Worm (Caenorhabditis elegans) whole organism, L3 larva: ENCODE measurements around the gene W02B12.12.

Experiments
- R02D3.7 ChIP-seq: fragments of 150-350 bp; optimal IDR thresholded peaks from 2 replicates; lab custom pipeline; 2014; ENCODE audit warnings: missing biosample characterization, missing genetic modification characterization
- ZK546.5 ChIP-seq: sonication (generic microtip); optimal IDR thresholded peaks from 2 replicates; lab custom pipeline; 2017; ENCODE audit warnings: missing biosample characterization, missing genetic modification characterization
- aly-2 ChIP-seq: fragments of 150-350 bp; optimal IDR thresholded peaks from 2 replicates; lab custom pipeline; 2014; ENCODE audit warnings: missing biosample characterization, missing genetic modification characterization
- ama-1 ChIP-seq: fragments of 150-350 bp; optimal IDR thresholded peaks from 2 replicates; lab custom pipeline; 2018
- ceh-82 ChIP-seq: fragments of 150-350 bp; optimal IDR thresholded peaks from 2 replicates; lab custom pipeline; 2014; ENCODE audit warnings: missing biosample characterization, missing genetic modification characterization
- daf-12 ChIP-seq: fragments of 150-350 bp; optimal IDR thresholded peaks from 2 replicates; lab custom pipeline; 2014; ENCODE audit warnings: missing biosample characterization, missing genetic modification reagents, missing genetic modification characterization
- egl-27 ChIP-seq: sonication (generic microtip); optimal IDR thresholded peaks from 4 replicates; lab custom pipeline; 2017; ENCODE audit warnings: missing biosample characterization, missing genetic modification reagents, missing genetic modification characterization
- egl-5 ChIP-seq: fragments of 150-350 bp; optimal IDR thresholded peaks from 2 replicates; lab custom pipeline; 2017; ENCODE audit warnings: missing biosample characterization, missing genetic modification reagents, missing genetic modification characterization, inconsistent platforms
- elt-2 ChIP-seq: sonication (generic microtip); optimal IDR thresholded peaks from 2 replicates; lab custom pipeline; 2016; ENCODE audit warnings: missing genetic modification reagents, mild to moderate bottlenecking, missing genetic modification characterization, missing compliant biosample characterization
- fkh-10 ChIP-seq: sonication (generic microtip); optimal IDR thresholded peaks from 2 replicates; lab custom pipeline; 2017; ENCODE audit warnings: missing biosample characterization, missing genetic modification reagents, missing genetic modification characterization
- fkh-2 ChIP-seq: fragments of 150-350 bp; optimal IDR thresholded peaks from 2 replicates; lab custom pipeline; 2014; ENCODE audit warnings: missing biosample characterization, missing genetic modification reagents, missing genetic modification characterization
- fos-1 ChIP-seq: fragments of 150-350 bp; optimal IDR thresholded peaks from 2 replicates; lab custom pipeline; 2014; ENCODE audit warnings: missing biosample characterization, missing genetic modification characterization
- hmg-11 ChIP-seq: sonication (generic microtip); optimal IDR thresholded peaks from 2 replicates; lab custom pipeline; 2016; ENCODE audit warnings: missing genetic modification characterization, missing compliant biosample characterization
- jun-1 ChIP-seq: fragments of 150-350 bp; optimal IDR thresholded peaks from 2 replicates; lab custom pipeline; 2014; ENCODE audit warnings: missing biosample characterization, missing genetic modification reagents, missing genetic modification characterization
- lin-15B ChIP-seq: fragments of 150-350 bp; optimal IDR thresholded peaks from 2 replicates; lab custom pipeline; 2014; ENCODE audit warnings: missing biosample characterization, missing genetic modification characterization
- lin-39 ChIP-seq: fragments of 150-350 bp; optimal IDR thresholded peaks from 2 replicates; lab custom pipeline; 2018; ENCODE audit warnings: missing biosample characterization, missing genetic modification reagents, missing genetic modification characterization
- lsy-12 ChIP-seq: sonication (generic microtip); optimal IDR thresholded peaks from 2 replicates; lab custom pipeline; 2016; ENCODE audit warnings: mild to moderate bottlenecking, missing genetic modification characterization, missing compliant biosample characterization
- mdl-1 ChIP-seq: fragments of 150-350 bp; optimal IDR thresholded peaks from 2 replicates; lab custom pipeline; 2014; ENCODE audit warnings: missing biosample characterization, missing genetic modification characterization
- mml-1 ChIP-seq: fragments of 150-350 bp; sonication (generic microtip); optimal IDR thresholded peaks from 3 replicates; lab custom pipeline; 2014; ENCODE audit warnings: missing biosample characterization, missing genetic modification characterization
- nfya-1 ChIP-seq: sonication (generic microtip); optimal IDR thresholded peaks from 2 replicates; lab custom pipeline; 2017; ENCODE audit warnings: missing genetic modification characterization, mild to moderate bottlenecking, missing compliant biosample characterization, antibody characterized with exemption, moderate library complexity; ENCODE audit not compliant: insufficient read depth
- nhr-11 ChIP-seq: fragments of 150-350 bp; optimal IDR thresholded peaks from 2 replicates; lab custom pipeline; 2014; ENCODE audit warnings: missing biosample characterization, missing genetic modification characterization
- nhr-12 ChIP-seq: fragments of 150-350 bp; optimal IDR thresholded peaks from 2 replicates; lab custom pipeline; 2014; ENCODE audit warnings: missing biosample characterization, missing genetic modification characterization
- nhr-23 ChIP-seq: fragments of 150-350 bp; optimal IDR thresholded peaks from 2 replicates; lab custom pipeline; 2014; ENCODE audit warnings: missing biosample characterization, missing genetic modification reagents, missing genetic modification characterization
- nhr-237 ChIP-seq: fragments of 150-350 bp; optimal IDR thresholded peaks from 2 replicates; lab custom pipeline; 2014; ENCODE audit warnings: missing biosample characterization, missing genetic modification characterization
- nhr-25 ChIP-seq: sonication (generic microtip); optimal IDR thresholded peaks from 2 replicates; lab custom pipeline; 2017; ENCODE audit warnings: missing biosample characterization, missing genetic modification characterization
- nhr-28 ChIP-seq: fragments of 150-350 bp; optimal IDR thresholded peaks from 2 replicates; lab custom pipeline; 2014; ENCODE audit warnings: missing biosample characterization, missing genetic modification characterization
- nhr-67 ChIP-seq: fragments of 150-350 bp; optimal IDR thresholded peaks from 2 replicates; lab custom pipeline; 2014; ENCODE audit warnings: missing biosample characterization, missing genetic modification characterization
- nhr-76 ChIP-seq: fragments of 150-350 bp; sonication (generic microtip); optimal IDR thresholded peaks from 5 replicates; lab custom pipeline; 2014; ENCODE audit warnings: missing biosample characterization, missing genetic modification characterization
- pha-4 ChIP-seq: fragments of 150-350 bp; optimal IDR thresholded peaks from 2 replicates; lab custom pipeline; 2014; ENCODE audit warnings: missing biosample characterization, missing genetic modification reagents, missing genetic modification characterization
- pqm-1 ChIP-seq: fragments of 150-350 bp; optimal IDR thresholded peaks from 2 replicates; lab custom pipeline; 2017; ENCODE audit warnings: missing biosample characterization, missing genetic modification characterization, inconsistent platforms
- snpc-4 ChIP-seq: fragments of 150-350 bp; optimal IDR thresholded peaks from 2 replicates; lab custom pipeline; 2014; ENCODE audit warnings: missing biosample characterization, missing genetic modification characterization
- tbx-2 ChIP-seq: sonication (generic microtip); optimal IDR thresholded peaks from 2 replicates; lab custom pipeline; 2016; ENCODE audit warnings: mild to moderate bottlenecking, missing genetic modification characterization, missing compliant biosample characterization
- unc-39 ChIP-seq: sonication (generic microtip); optimal IDR thresholded peaks from 4 replicates; lab custom pipeline; 2017; ENCODE audit warnings: missing biosample characterization, missing genetic modification characterization
- unc-62 ChIP-seq: fragments of 150-350 bp; sonication (generic microtip); optimal IDR thresholded peaks from 4 replicates; lab custom pipeline; 2014; ENCODE audit warnings: missing biosample characterization, missing genetic modification reagents, missing genetic modification characterization
- zag-1 ChIP-seq: fragments of 150-350 bp; optimal IDR thresholded peaks from 2 replicates; lab custom pipeline; 2014; ENCODE audit warnings: missing biosample characterization, missing genetic modification characterization
- ztf-11 ChIP-seq: fragments of 150-350 bp; optimal IDR thresholded peaks from 2 replicates; lab custom pipeline; 2014; ENCODE audit warnings: missing biosample characterization, missing genetic modification characterization
- ztf-4 ChIP-seq: fragments of 150-350 bp; optimal IDR thresholded peaks from 2 replicates; lab custom pipeline; 2014; ENCODE audit warnings: missing biosample characterization, missing genetic modification characterization

W02B12.12 gene

DNA sequence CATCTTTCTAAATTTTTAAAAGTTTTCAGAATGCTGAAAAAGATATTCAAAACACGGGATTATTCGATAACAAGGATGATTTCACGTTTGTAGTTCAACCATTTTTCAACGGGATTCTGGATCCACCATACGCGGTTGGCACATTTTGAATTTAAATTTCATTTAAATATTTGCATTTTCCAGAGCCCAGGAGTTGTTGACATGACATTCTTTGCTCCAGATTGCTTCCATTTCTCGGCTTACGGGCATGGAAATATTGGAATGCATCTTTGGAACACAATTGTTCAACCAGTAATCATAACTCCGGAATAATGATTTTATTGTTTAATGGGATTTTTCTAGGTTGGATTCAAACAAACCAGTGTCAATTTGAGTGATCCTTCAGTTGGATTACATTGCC lies 28.1 kb downstream of the W02B12.12 start:
- TF ChIP-seq ztf-11 (tag; lab: Kevin White, UChicago): no peak
- no peak for TF ChIP-seq unc-62 (GFP tag; lab: Kevin White, UChicago)
- no peak for TF ChIP-seq egl-5
- TF ChIP-seq nhr-11: no peak
- TF ChIP-seq elt-2: no peak
- TF ChIP-seq ZK546.5 (tag; lab: Kevin White, UChicago): no peak
- TF ChIP-seq lin-15B (tag; lab: Kevin White, UChicago): no peak
- TF ChIP-seq nhr-23: no peak
- no peak for TF ChIP-seq lsy-12 (tag; lab: Kevin White, UChicago)
- no peak for TF ChIP-seq unc-39 (tag; lab: Kevin White, UChicago)
- no peak for TF ChIP-seq nhr-12 (tag; lab: Kevin White, UChicago)
- no peak for TF ChIP-seq fkh-10
- no peak for TF ChIP-seq mdl-1 (tag; lab: Kevin White, UChicago)
- TF ChIP-seq nhr-28 (tag; lab: Kevin White, UChicago): no peak
- TF ChIP-seq, all 47 proteins: peak for 0

DNA sequence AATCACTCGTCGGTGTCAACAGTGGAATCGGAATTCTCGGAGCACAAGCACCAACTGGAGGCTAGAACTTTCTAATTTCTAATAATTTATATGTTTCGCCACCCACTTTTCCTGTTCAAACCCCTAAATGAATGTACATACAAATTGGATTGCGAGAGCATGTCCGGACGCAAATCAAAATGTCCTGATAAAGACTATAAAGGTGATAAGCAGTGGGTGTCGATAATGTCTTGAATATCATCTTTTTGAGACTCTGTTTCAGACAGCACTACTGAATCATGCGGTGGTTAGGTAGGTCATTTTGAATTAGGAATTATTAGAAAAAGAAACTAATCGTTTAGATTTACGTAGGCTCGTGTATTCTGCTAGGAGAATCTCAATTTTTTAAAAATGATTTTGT lies 30.2 kb downstream of the W02B12.12 start, which contains the start of gene W02B12.1:
W02B12.1 (plus strand) TSS at position 269 of the 400 bp plus-strand sequence.
- TF ChIP-seq zag-1 (tag; lab: Kevin White, UChicago): no peak
- TF ChIP-seq elt-2: peak; percentile 77
- TF ChIP-seq R02D3.7 (tag; lab: Kevin White, UChicago): no peak
- peak; percentile 72 for TF ChIP-seq pqm-1 (tag; lab: Kevin White, UChicago)

DNA sequence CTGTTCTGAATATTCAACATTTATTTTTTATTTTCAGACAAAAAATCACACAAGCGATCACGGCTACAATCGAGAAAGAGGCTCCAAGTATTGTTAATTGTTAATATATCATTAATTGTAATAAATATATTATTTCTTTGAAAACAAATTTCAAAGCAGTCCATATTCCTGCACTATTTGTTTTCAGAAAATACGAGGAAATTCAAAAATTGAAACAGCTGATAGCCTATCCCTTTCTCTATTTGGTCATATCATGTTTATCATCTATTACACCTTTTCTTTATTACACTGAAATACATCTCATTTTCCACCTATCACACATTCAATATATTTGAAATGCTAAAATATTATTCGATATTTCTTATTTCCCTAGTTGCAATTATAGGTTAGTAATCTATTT lies 34.0 kb downstream of the W02B12.12 start, which contains the start of gene W02B12.13:
W02B12.13 (plus strand) TSS at position 301 of the 400 bp plus-strand sequence.
- TF ChIP-seq nhr-25 (tag; lab: Kevin White, UChicago) (no peak), snpc-4 (no peak), ceh-82 (tag; lab: Kevin White, UChicago) (no peak), pha-4 (no peak), jun-1 (tag; lab: Kevin White, UChicago) (no peak), daf-12 (no peak), ama-1 (lab: Kevin White, UChicago) (no peak), ztf-11 (tag; lab: Kevin White, UChicago) (no peak), nhr-23 (no peak), egl-27 (tag; lab: Kevin White, UChicago) (no peak), nhr-67 (no peak), hmg-11 (no peak)

DNA sequence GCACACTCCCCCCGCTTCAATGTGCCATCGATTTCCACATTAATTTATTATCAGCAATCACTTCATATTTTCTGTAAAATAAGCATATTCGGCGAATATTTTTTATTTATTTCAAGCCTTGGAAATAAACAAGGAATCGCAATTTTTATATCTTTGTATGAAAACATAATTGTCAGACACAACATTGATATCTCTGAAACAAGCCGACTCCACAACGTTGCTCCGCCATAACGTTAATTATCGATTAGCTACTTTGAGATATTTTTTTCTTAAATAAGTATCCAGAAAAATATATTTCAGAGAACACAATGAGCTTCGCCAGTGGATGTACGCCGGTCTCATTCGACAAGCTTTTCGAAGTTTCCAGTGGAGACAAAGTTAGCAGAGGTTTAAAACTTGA lies 35.1 kb downstream of the W02B12.12 start, which contains the start of gene adbp-1:
adbp-1 (plus strand) TSS at position 301 of the 400 bp plus-strand sequence.
- TF ChIP-seq ztf-4 (no peak), elt-2 (no peak), nhr-11 (no peak), aly-2 (tag; lab: Kevin White, UChicago) (no peak), nhr-237 (tag; lab: Kevin White, UChicago) (no peak), lin-39 (tag; lab: Kevin White, UChicago) (no peak), pqm-1 (tag; lab: Kevin White, UChicago) (no peak), mml-1 (tag; lab: Kevin White, UChicago) (no peak), tbx-2 (tag; lab: Kevin White, UChicago) (no peak), nhr-76 (tag; lab: Kevin White, UChicago) (no peak), egl-5 (no peak), fkh-2 (no peak), ceh-82 (tag; lab: Kevin White, UChicago) (no peak), zag-1 (tag; lab: Kevin White, UChicago) (no peak), fos-1 (tag; lab: Kevin White, UChicago) (no peak)

DNA sequence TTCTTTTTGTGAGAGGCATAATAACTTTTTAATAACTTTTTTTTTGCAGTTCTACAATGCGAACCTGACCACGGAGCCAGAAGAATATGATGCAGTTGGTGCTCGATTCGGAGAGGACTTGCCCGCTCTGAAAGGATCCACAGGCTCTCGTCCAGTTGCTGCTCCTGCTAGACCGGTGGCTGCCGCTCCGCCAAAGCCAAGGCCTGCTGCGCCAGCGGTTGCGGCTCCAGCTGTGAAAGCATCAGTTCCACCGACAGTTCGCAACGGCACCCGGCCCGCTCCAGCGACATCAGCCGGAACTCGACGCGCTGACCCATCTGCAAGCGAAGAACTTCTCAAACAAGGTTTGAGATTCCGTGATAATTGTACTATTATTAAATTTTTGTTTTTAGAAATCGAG lies 35.8 kb downstream of the W02B12.12 start:
- TF ChIP-seq nhr-237 (tag; lab: Kevin White, UChicago) (no peak), nfya-1 (tag; lab: Kevin White, UChicago) (no peak), unc-39 (tag; lab: Kevin White, UChicago) (no peak), pha-4 (no peak), unc-62 (GFP tag; lab: Kevin White, UChicago) (no peak)
